Fruit fly (Drosophila melanogaster): ENCODE data around the gene CG13693.

- TF ChIP-seq h (optimal IDR thresholded peaks at IDR 0.05) (no peak), psq (optimal IDR thresholded peaks at IDR 0.05) (no peak), insv (optimal IDR thresholded peaks at IDR 0.05) (no peak), Myc (optimal IDR thresholded peaks at IDR 0.05) (no peak), Sin3A (optimal IDR thresholded peaks at IDR 0.05) (no peak)
Observed at dm6 chr2L:223867-224598, 8.3 kb upstream of the CG13693 start.
